Worm (Caenorhabditis elegans) whole organism, late embryonic: Measurements from ENCODE around the gene dos-2.

Experiments used
- che-1 ChIP-seq: sonication (generic microtip); optimal IDR thresholded peaks from 2 replicates; lab custom pipeline; 2016; ENCODE audit warnings: mild to moderate bottlenecking, missing genetic modification characterization, missing compliant biosample characterization
- gmeb-2 ChIP-seq: sonication (generic microtip); optimal IDR thresholded peaks from 2 replicates; lab custom pipeline; 2016; ENCODE audit warnings: missing genetic modification characterization, inconsistent platforms, missing compliant biosample characterization
- nfya-1 ChIP-seq: sonication (generic microtip); optimal IDR thresholded peaks from 2 replicates; lab custom pipeline; 2017; ENCODE audit warnings: missing genetic modification characterization, mild to moderate bottlenecking, missing compliant biosample characterization, antibody characterized with exemption, moderate library complexity
- nhr-11 ChIP-seq: fragments of 150-350 bp; optimal IDR thresholded peaks from 2 replicates; lab custom pipeline; 2014; ENCODE audit warnings: missing biosample characterization, missing genetic modification characterization

ce11 chrII:3982313-3982712 is 6.3 kb downstream of the dos-2 start, which contains the start of gene lin-31:
- TF ChIP-seq che-1 (tag; lab: Kevin White, UChicago), result no peak
- peak; percentile 58 for TF ChIP-seq nfya-1
- TF ChIP-seq nhr-11 (tag; lab: Kevin White, UChicago), result no peak
- TF ChIP-seq gmeb-2 (tag; lab: Kevin White, UChicago), result no peak
